Worm (Caenorhabditis elegans): ENCODE results near the gene vpat-1.

vpat-1 gene

ce11 chrX:1014708-1015107 lies 31.3 kb downstream of the vpat-1 start:
- TF ChIP-seq him-1 (tag; optimal IDR thresholded peaks at IDR 0.05) (no peak), W03F9.2 (tag; optimal IDR thresholded peaks at IDR 0.05) (no peak)

ce11 chrX:1012385-1012866 lies 33.6 kb downstream of the vpat-1 start:
- no peak for TF ChIP-seq him-1 (tag; optimal IDR thresholded peaks at IDR 0.05)
- TF ChIP-seq dao-5 (tag; optimal IDR thresholded peaks at IDR 0.05): no peak
- TF ChIP-seq W03F9.2 (tag; optimal IDR thresholded peaks at IDR 0.05): no peak

- TF ChIP-seq him-1 (tag; optimal IDR thresholded peaks at IDR 0.05) (no peak), dao-5 (tag; optimal IDR thresholded peaks at IDR 0.05) (no peak), W03F9.2 (tag; optimal IDR thresholded peaks at IDR 0.05) (no peak)
Measured at ce11 chrX:1010627-1011452, 35.2 kb downstream of the vpat-1 start.

ce11 chrX:1009512-1009911 lies 36.5 kb downstream of the vpat-1 start:
- TF ChIP-seq him-1 (tag; optimal IDR thresholded peaks at IDR 0.05): no peak

DNA sequence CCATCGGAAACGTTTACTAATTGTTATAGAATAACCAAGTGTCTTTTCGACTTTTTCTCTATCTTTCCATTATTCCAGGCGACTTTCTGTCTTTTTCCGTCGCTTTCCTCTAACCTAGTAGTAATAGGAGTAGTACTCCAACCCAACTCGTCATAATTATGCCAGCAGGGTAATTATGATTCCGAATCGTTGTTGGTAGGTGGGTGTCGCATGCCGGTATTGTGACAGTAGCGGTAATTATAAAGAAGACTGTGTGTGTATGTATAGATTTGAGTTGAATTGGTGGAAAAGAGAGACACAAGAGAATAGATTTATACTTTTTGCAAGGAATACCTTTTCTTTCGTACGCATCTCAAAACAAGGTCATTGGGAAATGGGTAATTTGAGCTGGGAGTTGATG lies 41.0 kb downstream of the vpat-1 start:
- no peak for TF ChIP-seq W03F9.2 (tag; optimal IDR thresholded peaks at IDR 0.05)
- no peak for TF ChIP-seq him-1 (tag; optimal IDR thresholded peaks at IDR 0.05)
- no peak for TF ChIP-seq dao-5 (tag; optimal IDR thresholded peaks at IDR 0.05)

- no peak for TF ChIP-seq W03F9.2 (tag; optimal IDR thresholded peaks at IDR 0.05)
- no peak for TF ChIP-seq dao-5 (tag; optimal IDR thresholded peaks at IDR 0.05)
- no peak for TF ChIP-seq him-1 (tag; optimal IDR thresholded peaks at IDR 0.05)
Measured at ce11 chrX:1004037-1004436, 42.0 kb downstream of the vpat-1 start, which contains the start of gene cutl-21. Gene cutl-21 (plus strand): TSS chrX:1004337.

DNA sequence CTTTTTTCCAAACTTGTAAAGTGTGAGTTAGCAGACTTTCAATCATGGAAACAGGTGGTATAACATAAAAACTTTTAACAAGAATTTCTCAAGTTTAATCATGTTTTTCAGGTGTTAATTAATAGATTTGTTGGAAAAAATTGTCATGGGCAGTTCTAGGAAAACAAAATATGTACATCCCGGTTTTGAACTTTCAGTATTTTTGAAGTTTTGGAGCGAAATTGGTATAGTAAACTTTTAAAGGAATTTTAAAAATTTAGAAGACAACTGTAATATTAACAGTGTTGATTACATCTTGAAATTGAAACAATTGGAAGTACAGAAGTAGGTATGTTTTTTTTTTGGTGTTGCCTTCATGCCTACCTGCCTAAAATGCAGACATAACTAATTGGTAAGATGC lies 51.3 kb downstream of the vpat-1 start:
- no peak for TF ChIP-seq him-1 (tag; optimal IDR thresholded peaks at IDR 0.05)
- no peak for TF ChIP-seq dao-5 (tag; optimal IDR thresholded peaks at IDR 0.05)
- TF ChIP-seq W03F9.2 (tag; optimal IDR thresholded peaks at IDR 0.05): no peak

DNA sequence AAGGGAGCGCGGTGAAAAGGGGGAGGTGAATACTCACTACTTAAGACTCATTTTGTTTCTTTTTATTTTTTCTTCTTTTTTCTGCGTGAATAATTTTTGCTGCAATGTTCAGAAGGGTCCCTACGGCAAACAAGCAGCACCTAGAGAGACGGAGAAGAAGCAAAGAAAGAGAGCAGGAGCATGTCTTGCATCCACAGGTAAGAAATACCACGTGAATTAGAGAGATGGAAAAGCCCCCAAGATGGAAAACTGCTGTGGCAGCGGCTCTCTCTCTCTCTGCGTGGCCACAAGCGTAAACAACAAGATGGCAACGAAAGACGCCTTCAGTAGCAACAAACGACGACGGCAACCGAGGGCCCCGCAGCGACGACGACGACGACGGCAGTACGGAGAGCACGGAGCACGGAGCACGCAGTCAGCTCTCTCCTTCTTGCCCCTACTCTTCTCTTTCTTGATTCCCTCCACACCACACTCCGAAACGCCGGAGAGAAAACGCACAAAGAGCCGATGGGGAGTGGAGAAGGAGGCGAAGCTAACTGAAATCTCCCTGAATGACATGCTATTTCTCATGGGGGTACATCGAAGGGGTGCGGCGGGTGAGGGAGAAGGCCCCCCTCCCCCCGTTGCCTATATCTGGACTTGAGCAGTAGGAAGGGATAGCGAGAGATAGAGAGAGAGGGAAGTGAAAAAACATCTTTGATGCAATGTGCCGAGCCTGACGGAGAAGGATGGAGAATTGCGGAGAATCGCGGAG lies 53.2 kb downstream of the vpat-1 start:
- TF ChIP-seq W03F9.2 (tag; optimal IDR thresholded peaks at IDR 0.05): no peak
- TF ChIP-seq dao-5 (tag; optimal IDR thresholded peaks at IDR 0.05): no peak
- TF ChIP-seq him-1 (tag; optimal IDR thresholded peaks at IDR 0.05): peak; percentile 79

ce11 chrX:991274-991673 lies 54.7 kb downstream of the vpat-1 start, which contains the start of the genes C09E10.3 and dgk-1:
Gene C09E10.3 (minus strand): TSS chrX:991374.
Gene dgk-1 (minus strand): TSS chrX:991456.
- TF ChIP-seq him-1 (tag; optimal IDR thresholded peaks at IDR 0.05) (no peak), W03F9.2 (tag; optimal IDR thresholded peaks at IDR 0.05) (no peak), dao-5 (tag; optimal IDR thresholded peaks at IDR 0.05) (no peak)

All from whole organism, L4/young adult.